Fruit fly (Drosophila melanogaster) whole organism, embryonic: ENCODE measurements around the gene sbr.

Experiments
- Bdp1 ChIP-seq: fragments of 200-800 bp; sonication (Bioruptor generic); optimal IDR thresholded peaks from 3 replicates; lab custom pipeline; 2016; ENCODE audit warnings: missing biosample characterization, missing genetic modification characterization
- CG12236 ChIP-seq: fragments of 200-800 bp; sonication (Bioruptor generic); optimal IDR thresholded peaks from 2 replicates; lab custom pipeline; 2016; ENCODE audit warnings: missing biosample characterization, missing genetic modification characterization
- CG17361 ChIP-seq: fragments of 200-800 bp; sonication (Bioruptor generic); IDR thresholded peaks from 3 replicates; pipeline ENCODE4 v1.3.6; 2022; ENCODE audit warnings: missing biosample characterization, missing genetic modification characterization
- CG30431 ChIP-seq: fragments of 200-800 bp; sonication (Bioruptor generic); optimal IDR thresholded peaks from 2 replicates; lab custom pipeline; 2017; ENCODE audit warnings: missing biosample characterization, missing genetic modification characterization
- CG7786 ChIP-seq: fragments of 200-800 bp; sonication (Bioruptor generic); optimal IDR thresholded peaks from 2 replicates; lab custom pipeline; 2016; ENCODE audit warnings: missing biosample characterization, missing genetic modification characterization
- Dip2 ChIP-seq: fragments of 200-800 bp; sonication (Bioruptor generic); IDR thresholded peaks from 2 replicates; pipeline ENCODE4 v1.3.6; 2022; ENCODE audit warnings: missing biosample characterization, missing genetic modification characterization
- caup ChIP-seq: fragments of 200-800 bp; sonication (Bioruptor generic); optimal IDR thresholded peaks from 3 replicates; lab custom pipeline; 2017; ENCODE audit warnings: missing biosample characterization, mild to moderate bottlenecking, missing genetic modification characterization, moderate library complexity; ENCODE audit not compliant: severe bottlenecking
- dmrt11E ChIP-seq: fragments of 200-800 bp; sonication (Bioruptor generic); optimal IDR thresholded peaks from 3 replicates; lab custom pipeline; 2018; ENCODE audit warnings: missing biosample characterization, mild to moderate bottlenecking, missing genetic modification characterization, moderate library complexity
- pan ChIP-seq, 4 experiments: fragments of >200 bp in 3 of 4; fragments of 200-800 bp in 1 of 4; sonication (Bioruptor generic) in 1 of 4; optimal IDR thresholded peaks in 3 of 4; IDR thresholded peaks in 1 of 4; 2 replicates each; pipeline versions ENCODE4 v1.3.6 to Lab custom; 2017 to 2022; ENCODE audit warnings: missing biosample characterization in 2 of 4, missing genetic modification characterization in 2 of 4, mixed read lengths in 1 of 4
- ro ChIP-seq: fragments of 200-800 bp; sonication (Bioruptor generic); IDR thresholded peaks from 2 replicates; pipeline ENCODE4 v1.3.6; 2022; ENCODE audit warnings: missing biosample characterization, missing genetic modification characterization

DNA sequence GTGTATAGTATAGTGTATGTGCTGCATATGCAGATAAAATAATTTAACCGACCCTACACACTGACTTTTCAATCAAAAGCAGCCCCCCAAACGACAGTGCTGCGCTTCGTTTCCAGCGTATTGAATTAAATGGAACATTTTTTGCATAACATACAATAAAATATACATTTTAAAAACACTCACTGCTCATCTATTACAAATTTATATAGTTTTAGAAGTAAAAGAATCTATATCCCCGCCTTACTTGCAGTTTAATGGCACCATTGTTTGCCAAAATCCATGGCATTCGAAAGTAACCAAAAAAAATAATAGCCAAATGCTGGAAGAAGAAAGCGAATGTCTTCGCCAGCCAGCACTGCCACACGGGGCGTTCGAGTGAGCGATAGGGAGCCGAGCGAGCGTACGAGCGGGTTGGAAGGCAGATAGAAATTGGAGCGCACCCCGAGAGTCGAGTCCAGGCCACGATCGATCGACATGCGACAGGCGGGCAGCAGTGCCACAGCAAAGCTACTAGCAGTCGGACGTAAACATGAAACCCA is 5.1 kb downstream of the sbr start, which contains the start of gene CG15209:
- TF ChIP-seq dmrt11E (tag; lab: Kevin White, UChicago) (no peak), Bdp1 (GFP tag; lab: Kevin White, UChicago) (no peak), ro (GFP tag; lab: Robert Waterston, UW) (no peak), pan (optimal IDR thresholded peaks at IDR 0.05; lab: Kevin White, UChicago) (no peak), pan (GFP tag; optimal IDR thresholded peaks at IDR 0.05 in 1 of 2, IDR thresholded peaks at IDR 0.05 in 1 of 2) (no peak), CG17361 (GFP tag; lab: Robert Waterston, UW) (no peak), Dip2 (no peak), CG30431 (no peak), CG7786 (GFP tag; lab: Kevin White, UChicago) (no peak), CG12236 (GFP tag; lab: Kevin White, UChicago) (no peak), caup (GFP tag; lab: Kevin White, UChicago) (no peak)
